Worm (Caenorhabditis elegans): ENCODE data around the gene K08C7.7.

DNA sequence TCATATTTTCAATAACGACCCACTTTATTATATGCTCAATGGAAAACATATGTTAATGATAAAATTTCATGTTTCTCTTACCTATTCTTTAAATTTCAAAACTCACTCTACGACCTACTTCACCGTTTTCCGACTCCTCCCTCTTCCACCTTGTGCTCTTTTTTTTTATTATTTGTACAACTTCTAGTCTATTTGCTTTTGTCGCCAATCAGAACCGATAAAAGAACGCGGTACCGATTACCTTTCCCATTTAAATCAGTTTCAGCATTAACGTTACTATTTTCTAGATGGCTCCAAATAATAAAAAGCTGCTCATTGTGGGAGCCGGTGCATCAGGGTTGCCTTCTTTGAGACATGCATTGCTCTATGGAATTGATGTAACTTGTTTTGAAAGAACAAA, 2.5 kb upstream of the K08C7.7 start, which contains the start of gene fmo-1:
- no peak for TF ChIP-seq nhr-28 (tag; optimal IDR thresholded peaks at IDR 0.05)
- TF ChIP-seq nhr-76 (tag; optimal IDR thresholded peaks at IDR 0.05) = no peak
- TF ChIP-seq R02D3.7 (tag; optimal IDR thresholded peaks at IDR 0.05) = no peak
- TF ChIP-seq elt-3 (tag; optimal IDR thresholded peaks at IDR 0.05) = no peak
- TF ChIP-seq unc-62 (GFP tag; optimal IDR thresholded peaks at IDR 0.05) = no peak
- no peak for TF ChIP-seq tbx-2 (tag; optimal IDR thresholded peaks at IDR 0.05)
- no peak for TF ChIP-seq daf-12 (tag; optimal IDR thresholded peaks at IDR 0.05)
- no peak for TF ChIP-seq aly-2 (tag; optimal IDR thresholded peaks at IDR 0.05)
- TF ChIP-seq mml-1 (tag; optimal IDR thresholded peaks at IDR 0.05) = no peak
